Worm (Caenorhabditis elegans) whole organism, late embryonic: ENCODE measurements around the gene C24H11.1.
A peak's percentile ranks its signal among the peaks of the same experiment; 100 is the strongest.

Source experiments
- ceh-18 ChIP-seq: sonication (generic microtip); optimal IDR thresholded peaks from 2 replicates; lab custom pipeline; 2016; ENCODE audit warnings: missing genetic modification characterization, missing compliant biosample characterization
- dve-1 ChIP-seq: sonication (generic microtip); optimal IDR thresholded peaks from 2 replicates; lab custom pipeline; 2017; ENCODE audit warnings: antibody characterized with exemption, mild to moderate bottlenecking, missing genetic modification characterization, missing compliant biosample characterization
- fkh-10 ChIP-seq: fragments of 150-350 bp; optimal IDR thresholded peaks from 2 replicates; lab custom pipeline; 2014; ENCODE audit warnings: missing biosample characterization, missing genetic modification reagents, missing genetic modification characterization
- lim-6 ChIP-seq: sonication (generic microtip); optimal IDR thresholded peaks from 2 replicates; lab custom pipeline; 2016; ENCODE audit warnings: missing genetic modification characterization, missing compliant biosample characterization
- pha-4 ChIP-seq: fragments of 150-350 bp; optimal IDR thresholded peaks from 2 replicates; lab custom pipeline; 2018; ENCODE audit warnings: missing biosample characterization, missing genetic modification reagents, missing genetic modification characterization
- ref-2 ChIP-seq: sonication (generic microtip); optimal IDR thresholded peaks from 2 replicates; lab custom pipeline; 2016; ENCODE audit warnings: missing genetic modification characterization, missing compliant biosample characterization
- unc-42 ChIP-seq: sonication (generic microtip); optimal IDR thresholded peaks from 2 replicates; lab custom pipeline; 2016; ENCODE audit warnings: missing genotype, missing genetic modification characterization, missing compliant biosample characterization

DNA sequence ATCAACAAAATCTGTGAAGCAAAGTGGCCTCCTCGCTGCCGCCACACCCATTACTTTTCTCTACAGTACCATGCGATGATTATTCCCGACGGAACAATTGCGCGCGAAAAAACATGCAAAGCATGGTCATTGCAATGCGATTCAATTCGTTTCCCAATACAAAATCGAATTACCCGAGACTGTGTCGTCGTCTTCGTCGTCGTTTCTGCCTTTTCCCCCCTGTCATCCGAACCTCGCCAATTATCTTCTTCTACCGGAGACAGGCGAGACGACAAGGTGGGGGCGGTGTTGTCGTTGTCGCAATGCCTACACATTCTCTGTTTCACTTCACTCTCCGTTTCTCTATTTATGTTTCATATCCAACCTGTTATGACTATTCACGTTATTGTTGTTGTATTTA, 24.4 kb downstream of the C24H11.1 start:
- TF ChIP-seq ceh-18 (tag; lab: Kevin White, UChicago) (no peak), pha-4 (tag; lab: Kevin White, UChicago) (no peak), lim-6 (tag; lab: Kevin White, UChicago) (no peak), fkh-10 (GFP tag; lab: Kevin White, UChicago) (no peak), ref-2 (tag; lab: Kevin White, UChicago) (peak; percentile 30), dve-1 (tag; lab: Kevin White, UChicago) (no peak), unc-42 (no peak)
